Worm (Caenorhabditis elegans) whole organism, mixed stage, embryonic: Measurements from ENCODE around the gene F17C8.7.
A peak's percentile ranks its signal among the peaks of the same experiment; 100 is the strongest.

Source experiments
- M03D4.4 ChIP-seq: sonication (generic microtip); optimal IDR thresholded peaks from 2 replicates; lab custom pipeline; 2017; ENCODE audit warnings: mild to moderate bottlenecking, missing genetic modification characterization, missing compliant biosample characterization
- bed-3 ChIP-seq: fragments of 200-800 bp; sonication (Bioruptor generic); optimal IDR thresholded peaks from 3 replicates; lab custom pipeline; 2018; ENCODE audit warnings: mild to moderate bottlenecking, missing genetic modification characterization, moderate library complexity, missing compliant biosample characterization
- blmp-1 ChIP-seq: fragments of 150-350 bp; optimal IDR thresholded peaks from 2 replicates; lab custom pipeline; 2014; ENCODE audit warnings: missing biosample characterization, missing genetic modification characterization
- ceh-39 ChIP-seq: fragments of 150-350 bp; optimal IDR thresholded peaks from 2 replicates; lab custom pipeline; 2014; ENCODE audit warnings: missing biosample characterization, missing genetic modification characterization
- ceh-43 ChIP-seq: fragments of 200-800 bp; sonication (Bioruptor generic); optimal IDR thresholded peaks from 2 replicates; lab custom pipeline; 2018; ENCODE audit warnings: mild to moderate bottlenecking, missing genetic modification characterization, moderate library complexity, missing compliant biosample characterization
- ceh-83 ChIP-seq: fragments of 200-800 bp; sonication (Bioruptor generic); optimal IDR thresholded peaks from 2 replicates; lab custom pipeline; 2018; ENCODE audit warnings: mild to moderate bottlenecking, missing genetic modification characterization, missing compliant biosample characterization
- ces-1 ChIP-seq: fragments of 150-350 bp; optimal IDR thresholded peaks from 2 replicates; lab custom pipeline; 2014; ENCODE audit warnings: missing biosample characterization, missing genetic modification reagents, missing genetic modification characterization
- cnd-1 ChIP-seq: fragments of 200-800 bp; sonication (Bioruptor generic); optimal IDR thresholded peaks from 2 replicates; lab custom pipeline; 2018; ENCODE audit warnings: mild to moderate bottlenecking, missing genetic modification characterization, missing compliant biosample characterization
- drap-1 ChIP-seq: fragments of 200-800 bp; sonication (Bioruptor generic); optimal IDR thresholded peaks from 3 replicates; lab custom pipeline; 2018; ENCODE audit warnings: mild to moderate bottlenecking, missing genetic modification characterization, missing compliant biosample characterization
- elt-1 ChIP-seq: sonication (generic microtip); optimal IDR thresholded peaks from 2 replicates; lab custom pipeline; 2017; ENCODE audit warnings: missing genetic modification characterization, mild to moderate bottlenecking, missing compliant biosample characterization, antibody characterized with exemption, moderate library complexity, borderline replicate concordance; ENCODE audit not compliant: insufficient read depth
- elt-3 ChIP-seq: fragments of 150-350 bp; optimal IDR thresholded peaks from 2 replicates; lab custom pipeline; 2014; ENCODE audit warnings: missing biosample characterization, missing genetic modification characterization
- flh-1 ChIP-seq: fragments of 200-800 bp; sonication (Bioruptor generic); optimal IDR thresholded peaks from 2 replicates; lab custom pipeline; 2018; ENCODE audit warnings: mild to moderate bottlenecking, missing genetic modification characterization, moderate library complexity, missing compliant biosample characterization
- ham-2 ChIP-seq: fragments of 200-800 bp; sonication (Bioruptor generic); optimal IDR thresholded peaks from 2 replicates; lab custom pipeline; 2018; ENCODE audit warnings: mild to moderate bottlenecking, missing genetic modification characterization, missing compliant biosample characterization
- hlh-1 ChIP-seq: fragments of 150-350 bp; optimal IDR thresholded peaks from 2 replicates; lab custom pipeline; 2014; ENCODE audit warnings: missing biosample characterization, missing genetic modification reagents, missing genetic modification characterization
- lin-13 ChIP-seq: fragments of 150-350 bp; optimal IDR thresholded peaks from 2 replicates; lab custom pipeline; 2014; ENCODE audit warnings: missing biosample characterization, missing genetic modification characterization
- lin-32 ChIP-seq: fragments of 200-800 bp; sonication (Bioruptor generic); optimal IDR thresholded peaks from 2 replicates; lab custom pipeline; 2018; ENCODE audit warnings: mild to moderate bottlenecking, missing genetic modification characterization, missing compliant biosample characterization
- lsy-2 ChIP-seq: fragments of 150-350 bp; optimal IDR thresholded peaks from 2 replicates; lab custom pipeline; 2014; ENCODE audit warnings: missing biosample characterization, missing genetic modification characterization
- mab-5 ChIP-seq: fragments of 150-350 bp; optimal IDR thresholded peaks from 2 replicates; lab custom pipeline; 2014; ENCODE audit warnings: missing biosample characterization, missing genetic modification characterization
- mep-1 ChIP-seq: fragments of 150-350 bp; optimal IDR thresholded peaks from 2 replicates; lab custom pipeline; 2017; ENCODE audit warnings: missing biosample characterization, missing genetic modification reagents, missing genetic modification characterization, inconsistent platforms
- mls-2 ChIP-seq: sonication (generic microtip); optimal IDR thresholded peaks from 2 replicates; lab custom pipeline; 2016; ENCODE audit warnings: mild to moderate bottlenecking, missing genetic modification characterization, moderate library complexity, missing compliant biosample characterization
- nhr-12 ChIP-seq: fragments of 150-350 bp; optimal IDR thresholded peaks from 2 replicates; lab custom pipeline; 2014; ENCODE audit warnings: missing biosample characterization, missing genetic modification characterization
- nhr-2 ChIP-seq: fragments of 150-350 bp; optimal IDR thresholded peaks from 2 replicates; lab custom pipeline; 2014; ENCODE audit warnings: missing biosample characterization, missing genetic modification characterization
- nhr-237 ChIP-seq: fragments of 150-350 bp; optimal IDR thresholded peaks from 2 replicates; lab custom pipeline; 2014; ENCODE audit warnings: missing biosample characterization, missing genetic modification characterization
- nhr-28 ChIP-seq: fragments of 150-350 bp; optimal IDR thresholded peaks from 2 replicates; lab custom pipeline; 2014; ENCODE audit warnings: missing biosample characterization, missing genetic modification characterization
- nhr-76 ChIP-seq: sonication (generic microtip); optimal IDR thresholded peaks from 2 replicates; lab custom pipeline; 2017; ENCODE audit warnings: missing biosample characterization, missing genetic modification characterization
- pha-4 ChIP-seq: fragments of 150-350 bp; optimal IDR thresholded peaks from 2 replicates; lab custom pipeline; 2018; ENCODE audit warnings: missing biosample characterization, missing genetic modification reagents, missing genetic modification characterization
- sem-2 ChIP-seq: fragments of 200-800 bp; sonication (Bioruptor generic); optimal IDR thresholded peaks from 2 replicates; lab custom pipeline; 2018; ENCODE audit warnings: mild to moderate bottlenecking, missing genetic modification characterization, missing compliant biosample characterization
- snpc-4 ChIP-seq: fragments of 150-350 bp; optimal IDR thresholded peaks from 2 replicates; lab custom pipeline; 2014; ENCODE audit warnings: missing biosample characterization, missing genetic modification characterization
- sptf-1 ChIP-seq: sonication (generic microtip); optimal IDR thresholded peaks from 2 replicates; lab custom pipeline; 2017; ENCODE audit warnings: mild to moderate bottlenecking, missing genetic modification characterization, moderate library complexity, missing compliant biosample characterization
- tbx-8 ChIP-seq: fragments of 200-800 bp; sonication (Bioruptor generic); optimal IDR thresholded peaks from 2 replicates; lab custom pipeline; 2018; ENCODE audit warnings: mild to moderate bottlenecking, missing genetic modification characterization, moderate library complexity, missing compliant biosample characterization
- unc-120 ChIP-seq: sonication (generic microtip); optimal IDR thresholded peaks from 2 replicates; lab custom pipeline; 2017; ENCODE audit warnings: missing genetic modification characterization, missing compliant biosample characterization; ENCODE audit not compliant: poor library complexity, severe bottlenecking
- unc-39 ChIP-seq: fragments of 150-350 bp; optimal IDR thresholded peaks from 2 replicates; lab custom pipeline; 2014; ENCODE audit warnings: missing biosample characterization, missing genetic modification characterization
- unc-62 ChIP-seq: fragments of 150-350 bp; optimal IDR thresholded peaks from 2 replicates; lab custom pipeline; 2014; ENCODE audit warnings: missing biosample characterization, missing genetic modification reagents, missing genetic modification characterization
- zip-8 ChIP-seq: fragments of 150-350 bp; optimal IDR thresholded peaks from 2 replicates; lab custom pipeline; 2014; ENCODE audit warnings: missing biosample characterization, missing genetic modification characterization
- ztf-11 ChIP-seq: fragments of 150-350 bp; optimal IDR thresholded peaks from 2 replicates; lab custom pipeline; 2014; ENCODE audit warnings: missing biosample characterization, missing genetic modification characterization

Gene F17C8.7

DNA sequence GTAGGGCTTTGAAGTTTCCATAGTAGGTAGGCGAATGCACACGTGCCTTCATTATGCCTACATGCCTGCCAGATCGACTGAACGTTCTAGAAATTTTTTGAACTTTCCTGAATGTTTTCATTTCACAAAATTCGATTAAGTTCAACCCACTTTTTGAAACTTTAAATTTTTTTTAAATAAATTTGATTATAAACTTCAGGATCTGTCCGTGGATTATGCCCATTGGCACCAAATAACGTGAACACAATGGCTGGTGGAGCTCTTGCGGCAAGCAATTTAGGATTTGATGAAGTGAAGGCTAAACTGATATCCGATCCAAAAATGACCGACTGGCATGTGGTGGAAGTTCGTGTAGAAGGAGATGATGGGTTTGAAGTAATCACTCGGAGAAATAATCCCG lies at the start of gene F17C8.7:
F17C8.7 (plus strand) TSS at position 301 of the 400 bp plus-strand sequence.
- TF ChIP-seq lin-13 (tag; lab: Kevin White, UChicago) (no peak), mls-2 (tag; lab: Kevin White, UChicago) (no peak), nhr-2 (tag; lab: Kevin White, UChicago) (no peak), lin-32 (GFP tag; lab: Kevin White, UChicago) (no peak), hlh-1 (tag; lab: Kevin White, UChicago) (no peak), ham-2 (GFP tag; lab: Kevin White, UChicago) (no peak), elt-3 (tag; lab: Kevin White, UChicago) (no peak), mep-1 (tag; lab: Kevin White, UChicago) (no peak), nhr-76 (tag; lab: Kevin White, UChicago) (no peak), lsy-2 (tag; lab: Kevin White, UChicago) (no peak), M03D4.4 (tag; lab: Kevin White, UChicago) (no peak), unc-120 (tag; lab: Kevin White, UChicago) (no peak), ztf-11 (tag; lab: Kevin White, UChicago) (no peak), nhr-237 (tag; lab: Kevin White, UChicago) (no peak), unc-39 (tag; lab: Kevin White, UChicago) (no peak), ceh-39 (no peak), bed-3 (GFP tag; lab: Kevin White, UChicago) (no peak), mab-5 (tag; lab: Kevin White, UChicago) (no peak), ceh-83 (no peak), nhr-28 (tag; lab: Kevin White, UChicago) (no peak)

DNA sequence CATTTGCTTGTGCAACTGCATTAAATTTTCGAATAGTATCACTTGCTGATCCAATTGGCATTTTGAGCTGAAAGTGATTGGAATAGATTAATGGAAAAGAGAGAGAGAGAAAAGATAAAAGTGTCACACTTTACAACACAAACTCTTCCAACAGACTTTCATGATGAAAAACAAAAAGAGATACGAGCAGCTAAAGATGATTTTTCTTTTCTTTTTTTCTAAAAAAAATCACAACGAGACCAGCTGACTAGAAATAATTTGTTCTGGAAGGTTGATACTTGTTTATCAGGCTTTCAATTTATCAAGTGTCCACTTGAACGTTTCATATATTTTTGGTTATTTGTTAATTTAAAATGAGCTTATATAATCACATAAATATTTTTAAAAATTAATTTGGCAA lies 48.4 kb upstream of the F17C8.7 start:
- TF ChIP-seq flh-1 (GFP tag; lab: Kevin White, UChicago) = no peak
- TF ChIP-seq unc-62 (GFP tag; lab: Kevin White, UChicago) = peak; percentile 60

DNA sequence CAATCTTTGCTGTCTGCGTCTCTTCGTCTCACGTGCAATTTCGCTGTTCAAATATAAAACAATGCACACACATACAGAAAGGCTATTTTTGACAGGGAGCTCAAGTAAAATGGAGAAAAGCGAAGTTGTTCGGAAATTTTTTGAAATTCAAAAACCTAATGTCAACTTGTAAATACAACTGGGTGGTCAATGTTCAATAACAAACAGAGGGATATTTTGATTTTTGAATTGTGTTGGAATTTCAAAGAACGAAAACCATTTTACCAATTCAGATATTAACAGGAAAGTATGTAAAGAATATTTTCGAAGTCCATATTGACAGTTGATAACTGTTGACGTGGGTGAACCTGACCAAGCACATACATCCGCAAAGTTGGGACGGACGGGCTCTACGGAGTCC lies 47.2 kb upstream of the F17C8.7 start, which contains the start of gene tag-243:
tag-243 (minus strand) TSS at position 101 of the 400 bp plus-strand sequence.
- no peak for TF ChIP-seq unc-62 (GFP tag; lab: Kevin White, UChicago)
- no peak for TF ChIP-seq cnd-1 (tag; lab: Kevin White, UChicago)
- no peak for TF ChIP-seq M03D4.4 (tag; lab: Kevin White, UChicago)
- no peak for TF ChIP-seq sptf-1 (tag; lab: Kevin White, UChicago)
- TF ChIP-seq bed-3 (GFP tag; lab: Kevin White, UChicago) = no peak
- TF ChIP-seq snpc-4 = no peak
- TF ChIP-seq lsy-2 (tag; lab: Kevin White, UChicago) = no peak

DNA sequence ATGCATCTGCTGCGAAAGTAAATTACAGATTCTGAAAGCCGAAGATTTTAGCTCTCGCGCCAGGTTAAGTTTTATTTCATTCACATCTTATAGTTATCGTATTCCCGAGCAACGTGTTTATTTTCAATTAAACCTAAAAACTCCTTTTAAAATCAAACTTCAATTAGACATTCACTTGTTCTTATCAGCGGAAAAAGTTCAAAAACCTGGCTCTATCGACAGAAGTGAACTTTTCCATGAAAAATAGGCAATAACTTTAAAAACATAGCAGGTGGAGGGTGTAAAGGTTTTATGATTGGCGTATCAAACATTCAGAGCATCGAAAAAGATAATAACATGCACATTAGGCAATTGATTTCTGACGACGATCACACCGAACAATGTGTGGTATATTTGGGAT lies 46.6 kb upstream of the F17C8.7 start, which contains the start of gene ppat-1:
ppat-1 (plus strand) TSS at position 316 of the 400 bp plus-strand sequence.
- TF ChIP-seq nhr-12 (tag; lab: Kevin White, UChicago) (no peak), cnd-1 (tag; lab: Kevin White, UChicago) (no peak), nhr-237 (tag; lab: Kevin White, UChicago) (no peak), M03D4.4 (tag; lab: Kevin White, UChicago) (no peak), ceh-83 (no peak), ztf-11 (tag; lab: Kevin White, UChicago) (no peak), snpc-4 (no peak), lin-13 (tag; lab: Kevin White, UChicago) (no peak), elt-1 (tag; lab: Kevin White, UChicago) (no peak), tbx-8 (GFP tag; lab: Kevin White, UChicago) (no peak), ceh-39 (no peak), nhr-76 (tag; lab: Kevin White, UChicago) (no peak), unc-62 (GFP tag; lab: Kevin White, UChicago) (no peak), ceh-43 (GFP tag; lab: Kevin White, UChicago) (no peak), lsy-2 (tag; lab: Kevin White, UChicago) (no peak), elt-3 (tag; lab: Kevin White, UChicago) (no peak), flh-1 (GFP tag; lab: Kevin White, UChicago) (no peak)

DNA sequence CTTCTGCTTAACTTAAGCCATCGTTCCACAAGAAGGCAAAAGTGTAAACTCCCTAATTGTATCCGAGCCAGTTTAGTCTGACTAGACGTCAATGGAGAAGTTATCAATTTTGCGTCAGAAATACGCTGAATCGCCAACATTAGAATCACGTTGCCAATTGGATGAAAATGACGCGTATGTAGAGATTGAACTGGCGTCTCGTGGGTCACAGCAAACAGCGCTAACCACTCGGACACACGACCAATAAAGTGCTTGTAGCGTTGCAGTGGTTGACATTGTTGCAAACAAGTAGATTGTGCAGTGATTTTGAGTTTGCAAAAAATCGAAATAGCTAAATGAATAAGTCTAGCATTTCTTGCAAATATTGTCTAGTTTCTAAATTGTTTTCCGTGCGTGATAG lies 45.9 kb upstream of the F17C8.7 start:
- TF ChIP-seq cnd-1 (tag; lab: Kevin White, UChicago) (peak; percentile 93), elt-3 (tag; lab: Kevin White, UChicago) (no peak), blmp-1 (no peak), tbx-8 (GFP tag; lab: Kevin White, UChicago) (peak; percentile 57), ceh-39 (no peak), lin-13 (tag; lab: Kevin White, UChicago) (peak; percentile 38), snpc-4 (no peak), unc-39 (tag; lab: Kevin White, UChicago) (no peak), elt-1 (tag; lab: Kevin White, UChicago) (no peak), hlh-1 (tag; lab: Kevin White, UChicago) (peak; percentile 30), ceh-43 (GFP tag; lab: Kevin White, UChicago) (peak; percentile 78), M03D4.4 (tag; lab: Kevin White, UChicago) (peak; percentile 87), nhr-28 (tag; lab: Kevin White, UChicago) (no peak), mep-1 (tag; lab: Kevin White, UChicago) (peak; percentile 41), nhr-76 (tag; lab: Kevin White, UChicago) (no peak), sem-2 (GFP tag; lab: Kevin White, UChicago) (peak; percentile 78), ham-2 (GFP tag; lab: Kevin White, UChicago) (peak; percentile 82), unc-120 (tag; lab: Kevin White, UChicago) (peak; percentile 71), lin-32 (GFP tag; lab: Kevin White, UChicago) (peak; percentile 81), pha-4 (tag; lab: Kevin White, UChicago) (peak; percentile 50), drap-1 (GFP tag; lab: Kevin White, UChicago) (peak; percentile 89), ceh-83 (peak; percentile 85), bed-3 (GFP tag; lab: Kevin White, UChicago) (peak; percentile 77), zip-8 (no peak), nhr-2 (tag; lab: Kevin White, UChicago) (no peak), lsy-2 (tag; lab: Kevin White, UChicago) (no peak), mls-2 (tag; lab: Kevin White, UChicago) (peak; percentile 85), ztf-11 (tag; lab: Kevin White, UChicago) (no peak), unc-62 (GFP tag; lab: Kevin White, UChicago) (no peak), sptf-1 (tag; lab: Kevin White, UChicago) (peak; percentile 87), ces-1 (GFP tag; lab: Kevin White, UChicago) (no peak)
